Fruit fly (Drosophila melanogaster): ENCODE data around the gene CG7706.

CG7706 gene

DNA sequence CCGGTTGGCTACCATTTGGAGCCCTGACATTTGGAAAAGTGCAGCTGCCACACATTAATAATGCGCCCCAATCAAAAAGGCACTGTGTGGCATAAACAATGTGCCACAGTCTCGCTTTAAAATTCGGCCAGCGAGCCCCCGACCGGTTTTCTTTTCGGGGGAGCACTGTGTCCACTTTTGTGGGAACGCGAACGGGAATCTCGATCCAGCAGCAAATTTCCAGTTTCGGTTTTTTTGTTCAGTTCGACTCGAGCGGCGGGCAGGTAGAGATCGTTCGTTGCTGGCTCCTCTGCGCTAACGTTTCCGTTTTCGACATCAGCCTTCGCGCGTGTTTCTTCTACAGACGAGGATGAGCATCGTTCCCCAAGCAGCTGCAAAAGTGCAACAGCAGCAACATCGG is 8.5 kb upstream of the CG7706 start, which contains the start of gene CG7702:
Gene CG7702, plus strand, starts transcription at position 239 of the 400 bp plus-strand sequence.
- TF ChIP-seq usp (GFP tag; optimal IDR thresholded peaks at IDR 0.05) (no peak), CG8478 (optimal IDR thresholded peaks at IDR 0.05) (no peak), psq (optimal IDR thresholded peaks at IDR 0.05) (no peak), Dll (optimal IDR thresholded peaks at IDR 0.05) (no peak), EcR (GFP tag; optimal IDR thresholded peaks at IDR 0.05) (no peak), pan (optimal IDR thresholded peaks at IDR 0.05) (no peak)

DNA sequence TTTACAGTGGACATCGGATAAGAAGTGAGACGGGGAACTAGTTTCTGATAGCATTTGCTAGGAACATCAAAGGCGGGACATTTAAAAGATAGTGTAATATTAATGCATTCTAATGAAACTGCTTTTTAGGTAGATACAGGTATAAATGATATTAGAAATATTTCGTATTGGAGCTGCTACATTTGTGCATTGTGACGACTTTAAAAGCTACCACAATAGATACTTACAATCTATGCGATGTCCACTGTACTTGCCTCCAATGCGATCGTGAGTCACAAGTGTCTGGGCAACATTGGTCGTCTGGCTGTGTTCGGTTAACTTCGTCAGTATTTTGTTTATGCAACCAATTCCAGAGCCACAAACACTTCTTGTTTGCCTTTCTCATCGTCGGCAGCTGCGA is 7.8 kb upstream of the CG7706 start:
- no peak for TF ChIP-seq Dll (optimal IDR thresholded peaks at IDR 0.05)
- no peak for TF ChIP-seq EcR (GFP tag; optimal IDR thresholded peaks at IDR 0.05)

- no peak for TF ChIP-seq Dll (optimal IDR thresholded peaks at IDR 0.05)
- no peak for TF ChIP-seq pan (optimal IDR thresholded peaks at IDR 0.05)
- no peak for TF ChIP-seq psq (optimal IDR thresholded peaks at IDR 0.05)
- no peak for TF ChIP-seq EcR (GFP tag; optimal IDR thresholded peaks at IDR 0.05)
- TF ChIP-seq CG8478 (optimal IDR thresholded peaks at IDR 0.05): no peak
- TF ChIP-seq usp (GFP tag; optimal IDR thresholded peaks at IDR 0.05): no peak
Observed at dm6 chr3R:18670441-18671111, 7.0 kb upstream of the CG7706 start.

DNA sequence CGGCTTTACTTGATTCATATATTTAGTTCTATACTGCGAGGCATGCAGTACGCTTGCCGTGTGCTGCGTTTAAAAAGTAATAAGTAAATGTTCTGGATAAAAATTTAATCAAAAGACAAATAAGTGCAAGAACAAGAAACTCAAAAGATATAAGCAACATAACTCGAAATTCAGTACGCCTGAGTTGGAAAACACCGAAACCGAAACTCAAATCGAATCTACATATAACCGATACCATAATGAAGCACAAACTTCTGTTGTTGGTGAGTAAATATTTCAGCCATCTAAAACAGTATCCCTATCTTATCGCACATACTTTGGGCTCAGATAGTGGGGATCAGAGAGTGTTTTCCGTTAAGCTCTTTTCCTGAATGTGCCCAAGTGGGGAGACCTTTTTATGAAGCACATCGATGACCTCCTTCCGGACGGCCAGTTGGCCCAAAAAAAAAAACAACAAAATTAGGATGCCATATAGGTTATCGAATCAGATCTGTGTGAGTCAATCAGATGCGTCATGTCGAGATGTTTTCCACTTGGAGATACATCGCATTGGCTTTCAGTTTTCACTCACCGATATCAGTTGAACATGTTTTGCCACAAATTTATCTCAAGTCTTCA is 6.4 kb upstream of the CG7706 start, which contains the start of gene CG31230:
Gene CG31230, plus strand, starts transcription at position 568 of the 618 bp plus-strand sequence.
- TF ChIP-seq Dll (optimal IDR thresholded peaks at IDR 0.05) (no peak), CG8478 (optimal IDR thresholded peaks at IDR 0.05) (no peak), psq (optimal IDR thresholded peaks at IDR 0.05) (no peak), pan (optimal IDR thresholded peaks at IDR 0.05) (no peak), usp (GFP tag; optimal IDR thresholded peaks at IDR 0.05) (no peak), EcR (GFP tag; optimal IDR thresholded peaks at IDR 0.05) (no peak)

DNA sequence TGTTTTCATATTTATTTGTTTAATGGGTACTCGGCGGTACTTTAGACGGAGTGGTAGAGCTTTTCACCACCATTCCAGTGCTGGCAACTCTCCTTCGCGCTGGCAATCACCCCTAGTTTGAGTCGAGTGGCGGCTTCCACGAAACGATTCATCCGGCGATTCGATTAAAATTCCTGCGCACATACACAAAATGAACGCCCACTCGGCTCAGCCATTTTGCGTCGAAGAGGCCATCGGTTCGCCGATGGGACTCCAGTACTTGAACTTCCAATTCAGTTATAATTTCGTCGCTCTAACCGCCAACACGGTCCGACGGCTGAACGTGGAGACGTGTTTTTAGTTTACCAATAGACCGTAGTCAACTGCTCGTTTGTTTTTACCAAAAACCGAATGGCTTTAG is 2.7 kb downstream of the CG7706 start, which contains the start of the genes CG46318 and ChT:
Gene CG46318, plus strand, starts transcription at position 273 of the 400 bp plus-strand sequence.
Gene ChT, plus strand, starts transcription at position 273 of the 400 bp plus-strand sequence.
- TF ChIP-seq EcR (GFP tag; optimal IDR thresholded peaks at IDR 0.05) (no peak), pan (optimal IDR thresholded peaks at IDR 0.05) (no peak), usp (GFP tag; optimal IDR thresholded peaks at IDR 0.05) (no peak), CG8478 (optimal IDR thresholded peaks at IDR 0.05) (no peak), Dll (optimal IDR thresholded peaks at IDR 0.05) (no peak), psq (optimal IDR thresholded peaks at IDR 0.05) (no peak)

DNA sequence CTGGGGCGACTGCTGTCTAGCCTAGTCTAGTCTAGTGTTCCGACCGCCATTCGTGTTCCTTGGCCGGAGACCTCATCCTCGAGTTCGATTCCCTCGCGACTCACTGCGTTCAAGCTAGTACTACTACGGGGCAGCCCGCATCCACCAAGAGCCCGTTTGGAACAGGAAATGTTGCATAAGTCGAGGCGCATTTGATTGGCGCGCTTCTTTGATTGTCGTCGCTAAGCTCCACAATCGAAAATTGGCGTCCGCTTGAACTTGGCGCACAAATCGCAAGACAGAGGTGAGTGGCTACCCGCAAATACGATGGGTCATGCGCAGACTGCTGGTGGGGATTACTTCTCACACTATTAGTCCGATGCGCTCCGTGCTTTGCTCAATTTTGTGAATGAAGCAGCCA is 3.4 kb downstream of the CG7706 start:
- no peak for TF ChIP-seq EcR (GFP tag; optimal IDR thresholded peaks at IDR 0.05)
- TF ChIP-seq psq (optimal IDR thresholded peaks at IDR 0.05): no peak
- no peak for TF ChIP-seq CG8478 (optimal IDR thresholded peaks at IDR 0.05)
- TF ChIP-seq Dll (optimal IDR thresholded peaks at IDR 0.05): no peak
- TF ChIP-seq pan (optimal IDR thresholded peaks at IDR 0.05): no peak
- no peak for TF ChIP-seq usp (GFP tag; optimal IDR thresholded peaks at IDR 0.05)

dm6 chr3R:18692619-18693018 is 15.0 kb downstream of the CG7706 start, which contains the start of gene Muc91C:
TSS of gene Muc91C (minus strand) at chr3R:18692719.
- no peak for TF ChIP-seq pan (optimal IDR thresholded peaks at IDR 0.05)
- TF ChIP-seq psq (optimal IDR thresholded peaks at IDR 0.05): no peak
- no peak for TF ChIP-seq CG8478 (optimal IDR thresholded peaks at IDR 0.05)
- TF ChIP-seq EcR (GFP tag; optimal IDR thresholded peaks at IDR 0.05): no peak
- no peak for TF ChIP-seq usp (GFP tag; optimal IDR thresholded peaks at IDR 0.05)
- TF ChIP-seq Dll (optimal IDR thresholded peaks at IDR 0.05): no peak

- no peak for TF ChIP-seq pan (optimal IDR thresholded peaks at IDR 0.05)
- no peak for TF ChIP-seq Dll (optimal IDR thresholded peaks at IDR 0.05)
- TF ChIP-seq EcR (GFP tag; optimal IDR thresholded peaks at IDR 0.05): no peak
- TF ChIP-seq usp (GFP tag; optimal IDR thresholded peaks at IDR 0.05): no peak
- no peak for TF ChIP-seq psq (optimal IDR thresholded peaks at IDR 0.05)
Observed at dm6 chr3R:18693611-18694010, 16.0 kb downstream of the CG7706 start, which contains the start of gene CG14300. TSS of gene CG14300 (minus strand) at chr3R:18693711.

- TF ChIP-seq pan (optimal IDR thresholded peaks at IDR 0.05) (no peak), usp (GFP tag; optimal IDR thresholded peaks at IDR 0.05) (no peak), psq (optimal IDR thresholded peaks at IDR 0.05) (no peak), CG8478 (optimal IDR thresholded peaks at IDR 0.05) (no peak), Dll (optimal IDR thresholded peaks at IDR 0.05) (no peak), EcR (GFP tag; optimal IDR thresholded peaks at IDR 0.05) (no peak)
Observed at dm6 chr3R:18694952-18695351, 17.3 kb downstream of the CG7706 start, which contains the start of gene CG34282. TSS of gene CG34282 (plus strand) at chr3R:18695252.

DNA sequence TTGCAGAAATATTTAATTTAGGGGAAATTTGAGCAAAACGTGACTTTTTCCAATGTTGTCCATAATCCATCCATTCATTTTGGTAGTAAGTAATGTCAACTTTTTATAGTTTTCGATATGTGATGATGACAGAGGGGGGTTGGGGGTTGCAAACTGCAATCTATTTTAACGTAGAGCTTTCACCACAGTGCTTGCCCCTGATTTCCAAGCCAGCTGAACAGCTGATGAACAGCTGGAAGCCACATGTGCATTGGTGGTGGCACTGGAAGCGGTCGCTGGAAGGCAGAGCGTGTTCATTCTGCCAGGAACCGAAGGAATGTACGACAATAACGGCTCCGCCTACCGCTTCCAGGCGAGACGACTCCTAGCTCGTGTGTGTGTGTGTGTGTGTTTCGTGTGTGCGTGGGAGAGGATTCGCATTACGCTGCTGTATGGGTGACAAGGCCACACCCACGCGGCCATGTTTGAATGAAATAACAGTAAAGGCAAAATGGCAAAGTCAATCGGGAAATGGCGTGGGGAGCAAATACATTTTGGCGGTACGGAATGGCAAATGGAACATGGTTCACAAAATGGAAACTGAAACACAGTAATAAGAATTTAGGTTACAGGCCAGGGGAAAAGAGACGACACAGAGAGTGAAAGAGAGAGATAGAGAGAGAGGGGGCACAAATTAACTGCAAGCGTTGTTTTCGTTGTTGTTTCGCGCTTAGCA is 21.4 kb downstream of the CG7706 start:
- no peak for TF ChIP-seq Dll (optimal IDR thresholded peaks at IDR 0.05)
- TF ChIP-seq EcR (GFP tag; optimal IDR thresholded peaks at IDR 0.05): no peak
- no peak for TF ChIP-seq CG8478 (optimal IDR thresholded peaks at IDR 0.05)
- TF ChIP-seq pan (optimal IDR thresholded peaks at IDR 0.05): no peak
- TF ChIP-seq psq (optimal IDR thresholded peaks at IDR 0.05): no peak
- no peak for TF ChIP-seq usp (GFP tag; optimal IDR thresholded peaks at IDR 0.05)

DNA sequence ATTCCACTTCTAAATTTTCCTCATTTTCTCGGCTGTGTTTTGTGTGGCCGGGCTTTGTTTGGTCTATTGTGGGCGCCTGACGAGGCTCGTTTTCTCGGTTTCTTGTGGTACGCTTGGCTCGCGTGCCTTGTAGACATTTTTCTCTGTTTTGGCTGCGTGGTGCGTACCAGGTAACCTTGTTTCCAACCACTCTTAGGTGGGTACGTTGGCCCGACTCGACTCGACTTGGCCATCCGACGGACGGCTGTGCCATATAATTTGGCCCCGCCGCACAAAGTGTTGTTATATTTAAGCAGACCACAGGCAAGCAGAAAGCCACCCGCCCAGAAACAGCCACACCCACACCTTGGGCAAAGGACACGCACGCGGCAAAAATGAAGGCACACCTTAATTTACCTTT is 25.9 kb downstream of the CG7706 start:
- TF ChIP-seq usp (GFP tag; optimal IDR thresholded peaks at IDR 0.05) (no peak), psq (optimal IDR thresholded peaks at IDR 0.05) (no peak), pan (optimal IDR thresholded peaks at IDR 0.05) (no peak), CG8478 (optimal IDR thresholded peaks at IDR 0.05) (no peak), EcR (GFP tag; optimal IDR thresholded peaks at IDR 0.05) (no peak)

DNA sequence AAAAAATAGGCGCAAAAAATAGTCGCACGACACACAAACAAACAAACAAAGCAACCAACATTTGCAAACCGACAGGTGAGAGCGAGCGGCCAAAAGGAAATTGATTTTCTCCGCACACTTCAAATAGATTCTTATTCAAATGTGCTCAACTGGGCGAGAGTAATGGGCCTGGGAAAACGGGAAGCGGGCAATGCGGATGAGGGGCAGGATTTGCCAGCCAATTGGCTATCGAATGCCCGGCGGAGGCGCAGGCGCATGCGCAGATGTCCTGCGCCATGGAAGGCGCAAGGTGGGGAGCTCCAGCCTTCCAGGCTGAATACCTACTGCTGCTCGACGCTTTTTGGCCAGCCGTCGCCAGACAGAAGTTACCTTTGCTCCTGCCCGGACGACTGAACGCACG is 27.5 kb downstream of the CG7706 start, which contains the start of the genes ChAT and VAChT:
Gene ChAT, plus strand, starts transcription at position 352 of the 400 bp plus-strand sequence.
Gene VAChT, plus strand, starts transcription at position 352 of the 400 bp plus-strand sequence.
- TF ChIP-seq usp (GFP tag; optimal IDR thresholded peaks at IDR 0.05) (no peak), CG8478 (optimal IDR thresholded peaks at IDR 0.05) (no peak), Dll (optimal IDR thresholded peaks at IDR 0.05) (no peak), psq (optimal IDR thresholded peaks at IDR 0.05) (no peak), pan (optimal IDR thresholded peaks at IDR 0.05) (no peak), EcR (GFP tag; optimal IDR thresholded peaks at IDR 0.05) (no peak)
